Worm (Caenorhabditis elegans): Measurements from ENCODE around the gene F59G1.4.
A peak's percentile ranks its signal among the peaks of the same experiment; 100 is the strongest.

Gene F59G1.4

DNA sequence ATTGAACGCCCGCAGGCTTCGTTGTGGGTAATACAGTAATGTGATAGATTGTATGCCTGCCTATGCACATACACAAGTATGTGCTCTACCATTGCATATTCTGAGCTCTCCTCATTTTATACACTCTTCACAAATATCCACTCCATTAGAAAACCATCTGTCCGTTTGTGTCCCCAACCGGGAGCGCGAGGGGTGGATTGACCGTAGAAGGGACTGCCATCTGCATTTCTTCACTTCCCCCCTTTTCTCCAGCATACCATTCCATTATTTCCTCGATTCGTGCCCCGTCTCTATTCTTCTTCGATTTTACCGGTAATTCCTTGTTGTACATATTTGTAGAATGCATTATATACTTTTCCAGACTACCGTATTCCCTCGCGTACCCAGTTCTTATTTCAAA lies 37.2 kb downstream of the F59G1.4 start:
- TF ChIP-seq nhr-237 (tag; optimal IDR thresholded peaks at IDR 0.05) (no peak), daf-12 (tag; optimal IDR thresholded peaks at IDR 0.05) (no peak)

DNA sequence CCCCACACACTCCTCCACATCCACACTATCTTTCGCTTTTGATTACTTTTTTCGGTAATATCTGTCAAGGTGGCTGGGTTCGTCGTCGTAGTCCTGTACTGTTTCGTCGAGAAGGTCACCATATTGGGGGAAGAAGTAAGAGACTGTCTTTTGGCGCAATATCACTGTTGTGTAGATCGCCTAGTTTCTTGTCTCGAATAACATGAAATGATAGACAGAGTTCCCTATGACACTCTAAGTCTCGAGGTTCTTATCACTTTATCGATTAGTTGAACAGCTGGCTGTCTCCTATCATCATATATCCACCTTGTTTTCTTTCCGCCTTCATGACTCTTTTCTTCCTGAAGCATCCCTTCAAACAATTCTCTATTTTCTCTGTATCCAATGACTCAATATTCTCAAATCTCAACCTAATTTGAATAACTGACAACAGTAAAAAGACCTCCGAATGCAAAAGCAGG lies 38.0 kb downstream of the F59G1.4 start:
- no peak for TF ChIP-seq fkh-10 (GFP tag; optimal IDR thresholded peaks at IDR 0.05)
- peak; percentile 0 for TF ChIP-seq nfya-1 (tag; optimal IDR thresholded peaks at IDR 0.05; ENCODE audit: insufficient read depth)
- peak; percentile 79 for TF ChIP-seq ceh-28 (tag; optimal IDR thresholded peaks at IDR 0.05)
- TF ChIP-seq egl-5 (tag; optimal IDR thresholded peaks at IDR 0.05): peak; percentile 9
- peak; percentile 3 for TF ChIP-seq nhr-23 (tag; optimal IDR thresholded peaks at IDR 0.05)
- no peak for TF ChIP-seq aly-2 (tag; optimal IDR thresholded peaks at IDR 0.05)
- TF ChIP-seq nhr-25 (tag; optimal IDR thresholded peaks at IDR 0.05): peak; percentile 21
- TF ChIP-seq skn-1 (tag; optimal IDR thresholded peaks at IDR 0.05): no peak
- no peak for TF ChIP-seq mml-1 (tag; optimal IDR thresholded peaks at IDR 0.05)
- TF ChIP-seq sea-2 (GFP tag; optimal IDR thresholded peaks at IDR 0.05): no peak
- TF ChIP-seq elt-1 (tag; optimal IDR thresholded peaks at IDR 0.05): no peak
- TF ChIP-seq lin-39 (tag; optimal IDR thresholded peaks at IDR 0.05): no peak

DNA sequence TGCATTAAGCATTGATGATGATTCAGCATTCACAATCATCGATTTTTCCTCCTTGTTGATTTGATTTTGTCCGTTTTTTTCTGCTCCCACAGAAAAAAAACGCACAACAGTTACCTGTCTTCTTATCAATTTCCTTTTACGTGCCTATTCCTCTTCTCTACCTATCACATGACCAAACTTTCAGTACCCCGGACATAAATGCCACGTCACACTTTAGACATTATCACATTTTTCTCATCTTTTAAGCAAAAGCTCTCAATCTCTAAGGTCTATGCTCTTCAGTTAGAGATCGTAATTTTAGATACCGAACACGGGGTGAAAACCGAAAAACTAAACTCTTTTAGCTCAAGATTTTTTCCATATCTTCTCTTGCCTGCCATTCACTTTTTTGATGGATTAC lies 40.0 kb downstream of the F59G1.4 start:
- no peak for TF ChIP-seq R02D3.7 (tag; optimal IDR thresholded peaks at IDR 0.05)
- no peak for TF ChIP-seq nhr-43 (tag; optimal IDR thresholded peaks at IDR 0.05; ENCODE audit: poor library complexity, severe bottlenecking)
- peak; percentile 76 for TF ChIP-seq pqm-1 (tag; optimal IDR thresholded peaks at IDR 0.05)
- TF ChIP-seq ceh-28 (tag; optimal IDR thresholded peaks at IDR 0.05): no peak
- no peak for TF ChIP-seq tbx-2 (tag; optimal IDR thresholded peaks at IDR 0.05)
- TF ChIP-seq snpc-4 (tag; optimal IDR thresholded peaks at IDR 0.05): no peak
- TF ChIP-seq lsy-12 (tag; optimal IDR thresholded peaks at IDR 0.05): no peak
- no peak for TF ChIP-seq zag-1 (tag; optimal IDR thresholded peaks at IDR 0.05)
- TF ChIP-seq lin-15B (tag; optimal IDR thresholded peaks at IDR 0.05): no peak
- TF ChIP-seq egl-5 (tag; optimal IDR thresholded peaks at IDR 0.05): no peak
- TF ChIP-seq nhr-237 (tag; optimal IDR thresholded peaks at IDR 0.05): no peak
- no peak for TF ChIP-seq nhr-76 (tag; optimal IDR thresholded peaks at IDR 0.05)
- no peak for TF ChIP-seq nhr-77 (tag; optimal IDR thresholded peaks at IDR 0.05)
- peak; percentile 28 for TF ChIP-seq pha-4 (tag; optimal IDR thresholded peaks at IDR 0.05)
- TF ChIP-seq elt-2 (tag; optimal IDR thresholded peaks at IDR 0.05): peak; percentile 87
- no peak for TF ChIP-seq nhr-23 (tag; optimal IDR thresholded peaks at IDR 0.05)
- no peak for TF ChIP-seq ceh-9 (tag; optimal IDR thresholded peaks at IDR 0.05)
- TF ChIP-seq elt-3 (tag; optimal IDR thresholded peaks at IDR 0.05): no peak
- no peak for TF ChIP-seq nfya-1 (tag; optimal IDR thresholded peaks at IDR 0.05; ENCODE audit: insufficient read depth)
- no peak for TF ChIP-seq fos-1 (tag; optimal IDR thresholded peaks at IDR 0.05)
- TF ChIP-seq nhr-25 (tag; optimal IDR thresholded peaks at IDR 0.05): no peak
- TF ChIP-seq elt-1 (tag; optimal IDR thresholded peaks at IDR 0.05): peak; percentile 87
- TF ChIP-seq unc-39 (tag; optimal IDR thresholded peaks at IDR 0.05): no peak
- TF ChIP-seq ama-1 (optimal IDR thresholded peaks at IDR 0.05): no peak
- TF ChIP-seq jun-1 (tag; optimal IDR thresholded peaks at IDR 0.05): peak; percentile 78
- no peak for TF ChIP-seq ceh-16 (tag; optimal IDR thresholded peaks at IDR 0.05)

DNA sequence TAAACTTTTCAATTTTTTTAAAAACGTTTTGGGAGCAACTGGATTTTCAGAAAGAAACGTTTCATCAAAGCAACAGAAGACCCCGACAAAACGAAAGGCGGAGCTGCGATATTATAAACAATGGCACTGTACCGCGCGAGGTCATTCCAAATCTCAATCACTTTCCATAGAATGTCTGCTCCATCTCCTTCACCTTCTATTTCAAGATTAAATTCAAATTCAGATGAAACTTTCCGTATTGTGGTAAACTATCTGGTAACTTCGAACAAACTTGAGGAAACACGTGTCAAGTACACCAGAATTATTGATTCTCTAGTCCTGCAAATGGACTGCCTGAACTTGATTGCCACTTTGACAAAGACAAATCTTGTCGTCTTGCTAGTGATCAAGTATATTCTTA lies 44.8 kb downstream of the F59G1.4 start, which contains the start of gene F28B12.6:
F28B12.6 (plus strand) TSS at position 49 of the 400 bp plus-strand sequence.
- no peak for TF ChIP-seq tbx-2 (tag; optimal IDR thresholded peaks at IDR 0.05)
- TF ChIP-seq unc-39 (tag; optimal IDR thresholded peaks at IDR 0.05): no peak

DNA sequence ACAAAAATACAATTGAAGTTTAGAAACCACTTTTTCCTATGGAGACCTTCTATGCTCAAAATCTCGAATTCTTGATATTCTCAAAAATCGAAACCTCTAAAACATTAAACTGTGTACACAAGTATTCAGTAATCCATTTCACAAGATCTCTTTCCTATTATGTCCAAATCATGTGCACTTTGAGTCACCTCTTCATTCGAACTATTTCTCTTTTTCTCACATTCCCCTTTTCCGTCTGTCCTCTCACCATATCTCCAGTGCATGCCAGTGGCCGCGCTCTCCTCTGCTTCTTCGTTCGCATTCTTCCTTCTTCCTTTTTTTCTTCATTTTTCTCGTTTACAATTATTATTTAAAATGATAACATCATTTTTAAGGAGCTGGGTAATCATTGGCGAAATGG lies 46.6 kb downstream of the F59G1.4 start, which contains the start of gene F28B12.1:
F28B12.1 (plus strand) TSS at position 335 of the 400 bp plus-strand sequence.
- peak; percentile 5 for TF ChIP-seq fkh-10 (GFP tag; optimal IDR thresholded peaks at IDR 0.05)
- TF ChIP-seq nfya-1 (tag; optimal IDR thresholded peaks at IDR 0.05; ENCODE audit: insufficient read depth): peak; percentile 49
- TF ChIP-seq hmg-11 (tag; optimal IDR thresholded peaks at IDR 0.05): peak; percentile 37
- no peak for TF ChIP-seq unc-62 (GFP tag; optimal IDR thresholded peaks at IDR 0.05)

Measured in whole organism, L3 larva.